Worm (Caenorhabditis elegans): ENCODE data around the gene pfd-4.

ce11 chrIV:11347275-11347674, 32.3 kb downstream of the pfd-4 start:
- TF ChIP-seq ceh-28 (tag; optimal IDR thresholded peaks at IDR 0.05) (no peak), skn-1 (tag; optimal IDR thresholded peaks at IDR 0.05) (no peak), tag-97 (GFP tag; IDR thresholded peaks at IDR 0.05) (no peak), ama-1 (optimal IDR thresholded peaks at IDR 0.05) (no peak), daf-12 (tag; optimal IDR thresholded peaks at IDR 0.05) (no peak), php-3 (GFP tag; IDR thresholded peaks at IDR 0.05) (no peak), saeg-2 (GFP tag; IDR thresholded peaks at IDR 0.05) (no peak), mxl-2 (GFP tag; conservative IDR thresholded peaks at IDR 0.05) (no peak), lin-39 (tag; optimal IDR thresholded peaks at IDR 0.05) (no peak), dmd-6 (GFP tag; IDR thresholded peaks at IDR 0.05) (no peak), dve-1 (tag; optimal IDR thresholded peaks at IDR 0.05; ENCODE audit: insufficient read depth) (no peak), madf-9 (GFP tag; conservative IDR thresholded peaks at IDR 0.05) (no peak), nhr-28 (tag; optimal IDR thresholded peaks at IDR 0.05) (no peak)

Measured in whole organism, L4 larva.